Worm (Caenorhabditis elegans) whole organism, mixed stage, embryonic: ENCODE data around the gene dnj-5.

Experiments
- blmp-1 ChIP-seq: fragments of 150-350 bp; optimal IDR thresholded peaks from 2 replicates; lab custom pipeline; 2014; ENCODE audit warnings: missing biosample characterization, missing genetic modification characterization
- nhr-237 ChIP-seq: fragments of 150-350 bp; optimal IDR thresholded peaks from 2 replicates; lab custom pipeline; 2014; ENCODE audit warnings: missing biosample characterization, missing genetic modification characterization
- nhr-28 ChIP-seq: fragments of 150-350 bp; optimal IDR thresholded peaks from 2 replicates; lab custom pipeline; 2014; ENCODE audit warnings: missing biosample characterization, missing genetic modification characterization
- snpc-4 ChIP-seq: fragments of 150-350 bp; optimal IDR thresholded peaks from 2 replicates; lab custom pipeline; 2014; ENCODE audit warnings: missing biosample characterization, missing genetic modification characterization
- ztf-11 ChIP-seq: fragments of 150-350 bp; optimal IDR thresholded peaks from 2 replicates; lab custom pipeline; 2014; ENCODE audit warnings: missing biosample characterization, missing genetic modification characterization

DNA sequence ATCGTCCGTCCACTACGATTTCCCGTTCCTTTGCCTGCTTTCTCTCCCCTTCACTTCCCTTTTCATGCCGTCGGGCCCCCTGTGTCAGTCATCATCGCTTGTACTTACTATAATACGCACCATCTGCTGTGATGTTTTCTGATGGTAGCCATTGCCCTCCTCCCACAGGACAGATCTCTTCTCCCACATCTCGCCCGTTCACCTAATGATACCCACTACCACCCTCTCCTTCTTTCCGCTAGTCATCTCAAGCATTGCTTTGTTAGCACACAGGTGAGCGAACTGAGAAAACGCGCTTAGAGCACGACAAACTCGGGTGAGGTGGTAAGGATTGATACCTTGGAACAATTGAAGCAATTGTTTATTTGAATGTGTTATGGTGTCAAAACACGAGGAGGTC lies 27.2 kb downstream of the dnj-5 start:
- TF ChIP-seq snpc-4: no peak
- TF ChIP-seq ztf-11 (tag; lab: Kevin White, UChicago): peak; percentile 7
- no peak for TF ChIP-seq nhr-237
- no peak for TF ChIP-seq nhr-28 (tag; lab: Kevin White, UChicago)
- TF ChIP-seq blmp-1 (tag; lab: Kevin White, UChicago): no peak
